Fruit fly (Drosophila melanogaster): ENCODE results near the gene para.

para gene

DNA sequence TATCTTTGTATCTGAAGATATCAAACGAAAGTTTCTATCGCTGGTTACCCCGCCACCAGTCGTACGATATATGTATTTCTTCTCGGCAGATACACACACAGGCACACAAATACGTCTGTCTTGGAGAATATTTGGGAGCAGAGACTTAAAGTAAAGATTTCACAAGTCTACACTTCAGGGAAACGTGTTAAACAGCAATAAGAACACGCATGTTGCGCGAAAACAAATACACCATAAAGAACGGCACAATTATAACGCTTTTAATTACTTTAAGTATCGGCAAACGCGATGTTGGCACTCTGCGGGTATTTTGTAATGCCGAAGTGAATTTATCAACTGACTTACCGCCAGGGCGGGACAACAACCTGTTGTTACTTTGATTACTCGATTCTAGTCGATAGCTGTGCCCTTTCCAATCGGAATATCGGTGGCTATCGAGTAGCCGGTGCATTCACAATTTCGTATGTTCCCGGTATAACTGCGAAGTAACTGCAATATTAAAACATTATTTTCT, 110.9 kb downstream of the para start, which contains the start of gene AnxB11 (continued):
- TF ChIP-seq Vsx1 (GFP tag; optimal IDR thresholded peaks at IDR 0.05) (no peak), sob (GFP tag; IDR thresholded peaks at IDR 0.05) (peak; percentile 26; the same call in 1 of the 2 replicates), CG15479 (GFP tag; optimal IDR thresholded peaks at IDR 0.05) (no peak), CG6813 (GFP tag; optimal IDR thresholded peaks at IDR 0.05) (no peak), maf-S (GFP tag; optimal IDR thresholded peaks at IDR 0.05) (no peak), CG16779 (GFP tag; IDR thresholded peaks at IDR 0.05) (no peak), ro (GFP tag; IDR thresholded peaks at IDR 0.05) (no peak), Ssrp (tag; optimal IDR thresholded peaks at IDR 0.05) (no peak), row (GFP tag; IDR thresholded peaks at IDR 0.05) (no peak), zfh1 (GFP tag; IDR thresholded peaks at IDR 0.05) (no peak), lab (GFP tag; optimal IDR thresholded peaks at IDR 0.05) (peak; percentile 17), Fer1 (GFP tag; optimal IDR thresholded peaks at IDR 0.05) (peak; percentile 29), repo (GFP tag; optimal IDR thresholded peaks at IDR 0.05) (no peak), CG12236 (GFP tag; optimal IDR thresholded peaks at IDR 0.05) (no peak), Drgx (GFP tag; IDR thresholded peaks at IDR 0.05) (no peak), CG6272 (GFP tag; IDR thresholded peaks at IDR 0.05) (no peak), Myb (GFP tag; optimal IDR thresholded peaks at IDR 0.05) (no peak), dmrt99B (tag; optimal IDR thresholded peaks at IDR 0.05) (no peak), Chrac-16 (GFP tag; optimal IDR thresholded peaks at IDR 0.05) (no peak), CG2120 (GFP tag; optimal IDR thresholded peaks at IDR 0.05) (no peak), da (GFP tag; optimal IDR thresholded peaks at IDR 0.05) (no peak), unc-4 (GFP tag; IDR thresholded peaks at IDR 0.05; ENCODE audit: partially characterized antibody) (no peak), CG17361 (GFP tag; IDR thresholded peaks at IDR 0.05) (no peak), CG16815 (GFP tag; optimal IDR thresholded peaks at IDR 0.05) (no peak), CG6683 (GFP tag; optimal IDR thresholded peaks at IDR 0.05) (no peak), NfI (GFP tag; optimal IDR thresholded peaks at IDR 0.05) (no peak), abd-A (tag; optimal IDR thresholded peaks at IDR 0.05) (no peak), CG32767 (GFP tag; IDR thresholded peaks at IDR 0.05) (peak; percentile 52; the same call in 1 of the 2 replicates), CG8388 (GFP tag; optimal IDR thresholded peaks at IDR 0.05) (no peak), CG30020 (tag; optimal IDR thresholded peaks at IDR 0.05) (no peak), peb (GFP tag; IDR thresholded peaks at IDR 0.05) (no peak), CG4730 (GFP tag; IDR thresholded peaks at IDR 0.05) (no peak), Dll (GFP tag; IDR thresholded peaks at IDR 0.05; ENCODE audit: partially characterized antibody) (peak; percentile 70), Pdp1 (GFP tag; optimal IDR thresholded peaks at IDR 0.05) (no peak), Spps (tag; optimal IDR thresholded peaks at IDR 0.05) (no peak), CG34376 (GFP tag; optimal IDR thresholded peaks at IDR 0.05) (peak; percentile 53), CG42726 (GFP tag; IDR thresholded peaks at IDR 0.05; ENCODE audit: partially characterized antibody) (peak; percentile 30; the same call in 1 of the 2 replicates), CG15073 (GFP tag; optimal IDR thresholded peaks at IDR 0.05) (no peak), CG31365 (tag; optimal IDR thresholded peaks at IDR 0.05) (no peak), E2f1 (GFP tag; IDR thresholded peaks at IDR 0.05) (no peak), CG9437 (GFP tag; optimal IDR thresholded peaks at IDR 0.05) (no peak), CG6765 (GFP tag; optimal IDR thresholded peaks at IDR 0.05) (no peak), CG14860 (GFP tag; IDR thresholded peaks at IDR 0.05; ENCODE audit: partially characterized antibody) (peak; percentile 50), Blimp-1 (GFP tag; optimal IDR thresholded peaks at IDR 0.05) (peak; percentile 22), CG7963 (GFP tag; IDR thresholded peaks at IDR 0.05; ENCODE audit: partially characterized antibody) (peak; percentile 84), CG9609 (GFP tag; optimal IDR thresholded peaks at IDR 0.05) (no peak), sc (optimal IDR thresholded peaks at IDR 0.05) (no peak), sc (GFP tag; optimal IDR thresholded peaks at IDR 0.05) (no peak), Dip2 (GFP tag; IDR thresholded peaks at IDR 0.05) (no peak), GATAe (GFP tag; conservative IDR thresholded peaks at IDR 0.05) (no peak), stwl (tag; optimal IDR thresholded peaks at IDR 0.05) (no peak)

Data from whole organism, embryonic.